Fruit fly (Drosophila melanogaster) whole organism, adult: ENCODE data around the gene slow.

ENCODE experiments used
- CG11617 ChIP-seq: fragments of 200-800 bp; sonication (Bioruptor generic); optimal IDR thresholded peaks from 2 replicates; lab custom pipeline; 2017; ENCODE audit warnings: mild to moderate bottlenecking, missing biosample characterization, missing genetic modification reagents, missing genetic modification characterization
- CG12768 ChIP-seq: fragments of 200-800 bp; sonication (Bioruptor generic); optimal IDR thresholded peaks from 2 replicates; lab custom pipeline; 2017; ENCODE audit warnings: missing biosample characterization, missing genetic modification characterization, mild to moderate bottlenecking, moderate library complexity, missing genetic modification reagents
- CG14711 ChIP-seq: fragments of 200-800 bp; sonication (Bioruptor generic); optimal IDR thresholded peaks from 2 replicates; lab custom pipeline; 2018; ENCODE audit warnings: missing biosample characterization, mild to moderate bottlenecking, missing genetic modification characterization, moderate library complexity
- CG1620 ChIP-seq: fragments of 200-800 bp; sonication (Bioruptor generic); optimal IDR thresholded peaks from 2 replicates; lab custom pipeline; 2016; ENCODE audit warnings: missing biosample characterization, missing genetic modification characterization
- CG33017 ChIP-seq: fragments of 200-800 bp; sonication (Bioruptor generic); optimal IDR thresholded peaks from 2 replicates; lab custom pipeline; 2018; ENCODE audit warnings: missing biosample characterization, mild to moderate bottlenecking, missing genetic modification characterization, moderate library complexity
- CG5204 ChIP-seq: fragments of 200-800 bp; sonication (Bioruptor generic); optimal IDR thresholded peaks from 2 replicates; lab custom pipeline; 2016; ENCODE audit warnings: missing biosample characterization, missing genetic modification characterization
- CG7045 ChIP-seq: fragments of 200-800 bp; sonication (Bioruptor generic); optimal IDR thresholded peaks from 2 replicates; lab custom pipeline; 2017; ENCODE audit warnings: missing biosample characterization, mild to moderate bottlenecking, missing genetic modification characterization
- CG7101 ChIP-seq: fragments of 200-800 bp; sonication (Bioruptor generic); optimal IDR thresholded peaks from 2 replicates; lab custom pipeline; 2018; ENCODE audit warnings: missing biosample characterization, mild to moderate bottlenecking, missing genetic modification characterization, moderate library complexity
- Clk ChIP-seq: fragments of 200-800 bp; sonication (Bioruptor generic); optimal IDR thresholded peaks from 2 replicates; lab custom pipeline; 2017; ENCODE audit warnings: missing biosample characterization, missing genetic modification characterization
- Crg-1 ChIP-seq: fragments of 200-800 bp; sonication (Bioruptor generic); optimal IDR thresholded peaks from 2 replicates; lab custom pipeline; 2016; ENCODE audit warnings: missing biosample characterization, missing genetic modification characterization
- Hr96 ChIP-seq: fragments of 200-800 bp; sonication (Bioruptor generic); optimal IDR thresholded peaks from 2 replicates; lab custom pipeline; 2016; ENCODE audit warnings: missing biosample characterization, missing genetic modification characterization
- Mnt ChIP-seq: fragments of 200-800 bp; sonication (Bioruptor generic); optimal IDR thresholded peaks from 2 replicates; lab custom pipeline; 2016; ENCODE audit warnings: missing biosample characterization, mild to moderate bottlenecking, missing genetic modification characterization
- bab1 ChIP-seq: fragments of 200-800 bp; sonication (Bioruptor generic); optimal IDR thresholded peaks from 3 replicates; lab custom pipeline; 2019; ENCODE audit warnings: missing biosample characterization, mild to moderate bottlenecking, missing genetic modification characterization, moderate library complexity
- cic ChIP-seq: fragments of 200-800 bp; sonication (Bioruptor generic); optimal IDR thresholded peaks from 2 replicates; lab custom pipeline; 2017; ENCODE audit warnings: missing biosample characterization, mild to moderate bottlenecking, missing genetic modification characterization, moderate library complexity
- cnc ChIP-seq, 2 experiments: fragments of >200 bp; optimal IDR thresholded peaks; 2 replicates each; lab custom pipeline; 2017
- kay ChIP-seq: fragments of 200-800 bp; sonication (Bioruptor generic); peaks from one replicate; lab custom pipeline; 2016; ENCODE audit warnings: missing biosample characterization, missing genetic modification characterization, borderline replicate concordance
- ovo ChIP-seq: fragments of 200-800 bp; sonication (Bioruptor generic); optimal IDR thresholded peaks from 2 replicates; lab custom pipeline; 2016; ENCODE audit warnings: missing biosample characterization, missing genetic modification characterization
- pad ChIP-seq: fragments of 200-800 bp; sonication (Bioruptor generic); optimal IDR thresholded peaks from 3 replicates; lab custom pipeline; 2017; ENCODE audit warnings: missing biosample characterization, missing genetic modification characterization, mild to moderate bottlenecking, moderate library complexity, missing genetic modification reagents
- tj ChIP-seq: fragments of 200-800 bp; sonication (Bioruptor generic); optimal IDR thresholded peaks from 3 replicates; lab custom pipeline; 2017; ENCODE audit warnings: missing biosample characterization, mild to moderate bottlenecking, missing genetic modification characterization, moderate library complexity
- toe ChIP-seq: fragments of 200-800 bp; sonication (Bioruptor generic); optimal IDR thresholded peaks from 2 replicates; lab custom pipeline; 2016; ENCODE audit warnings: missing biosample characterization, missing genetic modification characterization

slow gene

DNA sequence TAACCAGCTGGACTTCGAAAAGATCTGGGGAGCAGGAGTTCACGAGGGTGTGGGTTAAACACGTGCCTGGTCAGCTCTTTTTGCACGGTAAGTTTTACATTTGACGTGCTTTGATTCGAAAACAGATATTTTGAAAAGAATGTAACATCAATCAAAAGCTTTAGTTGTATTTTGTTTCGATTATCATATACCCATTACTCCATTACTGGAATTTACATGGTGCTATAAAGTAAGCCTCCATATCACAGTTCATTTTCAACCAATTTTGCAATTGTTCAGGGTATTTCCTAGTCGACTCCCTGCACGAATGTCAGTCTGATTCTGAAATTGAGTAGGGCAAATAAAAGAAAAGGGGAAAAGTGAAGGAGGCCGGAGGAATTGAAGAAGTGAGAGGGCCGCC, 35.4 kb upstream of the slow start:
- TF ChIP-seq Hr96 (GFP tag; lab: Kevin White, UChicago) (no peak), CG14711 (tag; lab: Kevin White, UChicago) (no peak), ovo (no peak), CG11617 (GFP tag; lab: Kevin White, UChicago) (no peak), Crg-1 (GFP tag; lab: Kevin White, UChicago) (no peak), CG5204 (no peak), tj (GFP tag; lab: Kevin White, UChicago) (no peak), cic (GFP tag; lab: Kevin White, UChicago) (no peak), bab1 (no peak), kay (GFP tag; lab: Kevin White, UChicago) (no peak), Mnt (GFP tag; lab: Kevin White, UChicago) (no peak), CG7101 (tag; lab: Kevin White, UChicago) (no peak), CG33017 (tag; lab: Kevin White, UChicago) (no peak), CG7045 (GFP tag; lab: Kevin White, UChicago) (no peak), pad (GFP tag; lab: Kevin White, UChicago) (no peak), Clk (no peak), toe (GFP tag; lab: Kevin White, UChicago) (no peak), cnc (optimal IDR thresholded peaks at IDR 0.05; lab: Kevin White, UChicago) (no peak)

DNA sequence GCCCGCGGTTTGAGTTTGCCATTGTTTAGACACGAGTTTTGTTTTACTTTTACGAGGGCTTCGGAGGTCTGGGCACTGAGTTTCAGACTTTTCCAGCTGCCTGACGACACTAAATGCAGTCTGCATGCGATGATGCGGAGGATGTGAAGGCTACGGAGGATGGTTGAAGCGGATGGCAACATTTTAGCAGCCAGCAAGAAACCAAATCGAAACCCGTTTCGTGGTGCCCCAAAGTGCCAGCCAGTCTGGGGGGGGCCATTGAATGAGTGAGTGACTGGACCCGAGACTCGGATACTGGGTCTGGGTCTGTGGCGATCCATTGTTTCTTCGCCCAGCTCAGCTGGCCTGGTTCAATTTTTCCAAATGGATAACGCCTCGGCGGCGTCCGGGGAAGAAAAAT, 34.9 kb upstream of the slow start:
- no peak for TF ChIP-seq ovo
- TF ChIP-seq cic (GFP tag; lab: Kevin White, UChicago), result no peak
- no peak for TF ChIP-seq Clk
- TF ChIP-seq kay (GFP tag; lab: Kevin White, UChicago), result no peak
- no peak for TF ChIP-seq Mnt (GFP tag; lab: Kevin White, UChicago)
- TF ChIP-seq pad (GFP tag; lab: Kevin White, UChicago), result no peak
- no peak for TF ChIP-seq CG5204
- no peak for TF ChIP-seq tj (GFP tag; lab: Kevin White, UChicago)

DNA sequence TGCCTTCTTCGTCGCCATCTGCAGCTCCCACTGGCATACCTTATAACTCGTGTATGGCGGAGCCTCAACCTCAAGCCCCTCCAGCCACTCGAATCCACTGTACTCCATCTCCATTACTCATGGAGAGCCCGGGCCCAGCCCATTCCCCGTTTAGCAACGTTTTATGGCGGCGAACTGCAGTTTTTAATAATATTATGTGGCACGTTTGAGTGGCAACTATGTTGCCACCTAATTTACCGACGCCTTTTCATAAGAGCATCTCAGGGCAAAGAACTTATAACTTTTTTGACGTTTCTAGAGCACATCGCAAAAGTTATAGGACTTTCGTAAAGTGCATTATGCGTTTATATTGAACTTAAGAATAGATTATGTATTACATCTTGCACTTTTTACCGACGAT, 32.2 kb upstream of the slow start:
- TF ChIP-seq CG1620 (GFP tag; lab: Kevin White, UChicago) (no peak), Mnt (GFP tag; lab: Kevin White, UChicago) (no peak), tj (GFP tag; lab: Kevin White, UChicago) (no peak), CG33017 (tag; lab: Kevin White, UChicago) (no peak)

DNA sequence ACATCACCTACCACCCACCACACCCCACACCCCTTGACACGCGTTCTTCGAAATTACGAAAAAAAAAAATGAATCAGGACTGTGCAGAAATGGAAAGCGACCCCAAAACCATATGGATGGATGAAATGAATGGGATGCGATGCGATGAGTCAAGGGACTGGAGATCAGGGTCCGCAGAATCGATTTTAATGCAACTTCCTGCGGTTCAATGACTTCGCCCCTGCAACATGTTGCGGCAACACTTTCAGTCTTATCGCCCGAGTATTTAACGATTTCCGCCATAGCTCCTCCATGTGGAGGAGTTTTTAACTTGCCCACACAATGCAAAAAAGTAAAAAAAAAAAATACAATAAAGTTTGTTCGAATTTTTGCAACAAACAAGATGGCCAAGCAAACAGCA, 31.6 kb upstream of the slow start:
- TF ChIP-seq toe (GFP tag; lab: Kevin White, UChicago), result no peak
- no peak for TF ChIP-seq CG33017 (tag; lab: Kevin White, UChicago)
- no peak for TF ChIP-seq CG7101 (tag; lab: Kevin White, UChicago)
- no peak for TF ChIP-seq cic (GFP tag; lab: Kevin White, UChicago)
- no peak for TF ChIP-seq bab1
- no peak for TF ChIP-seq CG11617 (GFP tag; lab: Kevin White, UChicago)
- TF ChIP-seq cnc (optimal IDR thresholded peaks at IDR 0.05; lab: Kevin White, UChicago), result no peak
- TF ChIP-seq CG1620 (GFP tag; lab: Kevin White, UChicago), result no peak
- TF ChIP-seq CG12768 (GFP tag; lab: Kevin White, UChicago), result no peak
- no peak for TF ChIP-seq pad (GFP tag; lab: Kevin White, UChicago)
- no peak for TF ChIP-seq tj (GFP tag; lab: Kevin White, UChicago)
- TF ChIP-seq Hr96 (GFP tag; lab: Kevin White, UChicago), result no peak
- TF ChIP-seq Crg-1 (GFP tag; lab: Kevin White, UChicago), result no peak
- TF ChIP-seq CG5204, result no peak
- TF ChIP-seq kay (GFP tag; lab: Kevin White, UChicago), result no peak
- no peak for TF ChIP-seq Clk
- TF ChIP-seq Mnt (GFP tag; lab: Kevin White, UChicago), result no peak

DNA sequence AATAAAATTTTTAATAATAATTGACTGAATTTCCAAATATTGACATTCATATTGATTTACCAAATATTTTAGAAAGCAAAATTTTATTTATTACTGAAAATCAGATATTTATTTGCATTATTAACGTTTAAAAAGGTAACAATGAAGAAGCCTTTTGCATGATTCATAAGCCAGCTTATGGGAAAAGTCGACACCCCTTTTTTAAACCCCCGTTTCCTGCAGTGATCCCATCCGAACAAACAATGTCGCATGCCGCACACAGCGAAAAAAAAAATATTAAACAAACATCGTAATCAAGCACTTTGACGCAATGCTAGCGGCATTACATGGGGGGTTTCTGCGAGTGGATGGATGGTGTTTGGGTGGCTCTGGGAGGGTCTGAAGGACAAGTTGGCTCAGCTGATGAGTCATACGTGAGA, 30.6 kb upstream of the slow start:
- TF ChIP-seq ovo (peak; percentile 38), Mnt (GFP tag; lab: Kevin White, UChicago) (no peak)

DNA sequence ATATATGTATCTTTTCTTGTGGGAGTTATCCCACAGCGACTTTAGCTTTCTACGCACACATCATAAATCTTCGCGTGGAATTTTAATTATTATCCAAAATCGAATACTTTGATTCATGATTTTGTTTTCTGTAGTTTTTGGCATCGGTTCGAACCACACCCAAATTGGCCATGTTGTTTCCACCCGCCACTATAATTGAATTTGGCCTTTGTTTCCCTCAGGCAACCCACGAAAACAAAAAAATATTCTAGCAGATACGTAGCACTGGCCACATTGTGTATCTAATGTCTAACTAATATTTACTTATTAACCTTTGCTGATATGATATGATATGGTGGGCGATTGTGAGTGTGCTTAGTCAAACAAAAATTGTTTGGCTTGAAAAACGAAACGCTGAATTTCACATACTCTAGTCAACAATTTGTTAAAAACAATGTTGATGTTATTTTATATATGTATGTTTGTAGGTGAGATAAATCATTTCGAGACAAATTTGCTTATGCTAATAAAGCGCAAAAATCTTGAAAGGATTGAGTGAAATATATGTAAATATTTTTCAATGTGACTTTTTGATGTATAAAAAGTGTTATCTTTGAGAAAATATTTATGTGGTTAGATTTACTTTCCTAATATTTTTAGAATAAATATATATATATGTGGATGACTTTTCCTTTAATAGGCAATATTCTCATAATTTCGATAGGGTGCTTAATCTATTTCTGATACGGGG, 29.2 kb upstream of the slow start:
- TF ChIP-seq CG12768 (GFP tag; lab: Kevin White, UChicago) (no peak), tj (GFP tag; lab: Kevin White, UChicago) (no peak), CG11617 (GFP tag; lab: Kevin White, UChicago) (peak; percentile 10), Mnt (GFP tag; lab: Kevin White, UChicago) (no peak), CG5204 (no peak), CG14711 (tag; lab: Kevin White, UChicago) (no peak), Hr96 (GFP tag; lab: Kevin White, UChicago) (no peak), kay (GFP tag; lab: Kevin White, UChicago) (peak; percentile 77), toe (GFP tag; lab: Kevin White, UChicago) (no peak), cic (GFP tag; lab: Kevin White, UChicago) (no peak)

DNA sequence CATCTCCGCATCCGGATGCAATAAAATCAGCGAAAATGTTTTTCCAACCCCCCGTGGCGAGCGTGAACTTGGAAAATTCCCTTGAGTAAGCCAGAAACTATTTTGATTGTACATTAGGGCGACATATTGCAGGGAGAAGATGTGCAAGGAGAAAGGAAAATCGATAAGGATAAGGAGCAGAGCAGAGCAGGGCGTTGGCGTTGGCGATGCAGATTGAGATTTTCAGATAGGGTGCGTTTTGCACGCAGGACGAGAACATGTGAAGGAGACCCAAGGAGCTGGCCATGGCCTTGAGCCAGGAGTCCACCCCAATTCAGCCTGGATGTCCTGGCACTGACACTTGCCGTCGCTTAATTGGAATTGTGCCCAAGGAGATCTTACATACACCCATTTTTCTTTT, 27.3 kb upstream of the slow start:
- no peak for TF ChIP-seq ovo
- TF ChIP-seq Crg-1 (GFP tag; lab: Kevin White, UChicago), result no peak
- no peak for TF ChIP-seq CG11617 (GFP tag; lab: Kevin White, UChicago)
- TF ChIP-seq CG5204, result no peak
- TF ChIP-seq toe (GFP tag; lab: Kevin White, UChicago), result no peak
- TF ChIP-seq Mnt (GFP tag; lab: Kevin White, UChicago), result no peak
- no peak for TF ChIP-seq CG7101 (tag; lab: Kevin White, UChicago)
- TF ChIP-seq kay (GFP tag; lab: Kevin White, UChicago), result no peak
- TF ChIP-seq pad (GFP tag; lab: Kevin White, UChicago), result no peak
- no peak for TF ChIP-seq CG1620 (GFP tag; lab: Kevin White, UChicago)
- TF ChIP-seq Hr96 (GFP tag; lab: Kevin White, UChicago), result no peak
- TF ChIP-seq cnc (optimal IDR thresholded peaks at IDR 0.05; lab: Kevin White, UChicago), result no peak
- TF ChIP-seq CG7045 (GFP tag; lab: Kevin White, UChicago), result no peak
- no peak for TF ChIP-seq CG14711 (tag; lab: Kevin White, UChicago)
